Worm (Caenorhabditis elegans): ENCODE data around the gene fat-6.

DNA sequence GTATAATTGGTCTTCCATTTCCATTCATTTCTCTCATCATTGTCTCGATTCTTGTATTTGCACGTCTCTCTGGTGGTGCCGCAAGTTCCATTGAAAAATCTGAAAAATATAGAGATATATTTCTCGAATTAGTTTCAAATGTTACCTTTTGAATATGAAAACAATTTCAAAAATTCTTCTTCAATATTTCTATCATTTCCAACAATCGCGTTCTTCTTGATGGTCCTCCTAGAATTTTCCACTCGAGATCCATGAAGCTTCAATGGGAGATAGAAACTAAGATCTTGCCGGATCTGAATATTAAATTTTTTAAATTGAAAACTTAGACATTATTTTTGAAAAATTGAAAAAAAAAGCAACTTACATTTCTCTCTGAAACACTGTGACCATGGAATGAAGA is 3.6 kb upstream of the fat-6 start:
- TF ChIP-seq him-1 (tag; optimal IDR thresholded peaks at IDR 0.05) (no peak), W03F9.2 (tag; optimal IDR thresholded peaks at IDR 0.05) (no peak), dao-5 (tag; optimal IDR thresholded peaks at IDR 0.05) (no peak)
